Worm (Caenorhabditis elegans) whole organism, L2 larva: ENCODE measurements around the gene nmur-2.

Experiments used
- F13H6.1 ChIP-seq: sonication (generic microtip); optimal IDR thresholded peaks from 2 replicates; lab custom pipeline; 2016; ENCODE audit warnings: missing genetic modification characterization, missing compliant biosample characterization
- alr-1 ChIP-seq: fragments of 150-350 bp; optimal IDR thresholded peaks from 2 replicates; lab custom pipeline; 2014; ENCODE audit warnings: missing biosample characterization, missing genetic modification characterization
- aly-2 ChIP-seq: fragments of 150-350 bp; optimal IDR thresholded peaks from 2 replicates; lab custom pipeline; 2014; ENCODE audit warnings: missing biosample characterization, missing genetic modification characterization
- lsy-2 ChIP-seq, 2 experiments: fragments of 150-350 bp in 1 of 2; sonication (generic microtip) in 1 of 2; optimal IDR thresholded peaks; 2 replicates each; lab custom pipeline; 2014 to 2017; ENCODE audit warnings: missing biosample characterization in 2 of 2, missing genetic modification characterization in 2 of 2
- nhr-237 ChIP-seq: fragments of 150-350 bp; optimal IDR thresholded peaks from 2 replicates; lab custom pipeline; 2014; ENCODE audit warnings: missing biosample characterization, missing genetic modification characterization
- snpc-4 ChIP-seq: fragments of 150-350 bp; optimal IDR thresholded peaks from 2 replicates; lab custom pipeline; 2014; ENCODE audit warnings: missing biosample characterization, missing genetic modification characterization

nmur-2 gene

ce11 chrII:75831-76230 is 49.0 kb downstream of the nmur-2 start:
- TF ChIP-seq nhr-237 (tag; lab: Kevin White, UChicago), result no peak

- TF ChIP-seq nhr-237 (tag; lab: Kevin White, UChicago) (no peak), aly-2 (tag; lab: Kevin White, UChicago) (no peak), alr-1 (tag; lab: Kevin White, UChicago) (no peak)
Observed at ce11 chrII:73892-74291, 50.9 kb downstream of the nmur-2 start.

ce11 chrII:73329-73728 is 51.5 kb downstream of the nmur-2 start:
- TF ChIP-seq lsy-2 (tag; optimal IDR thresholded peaks at IDR 0.05; lab: Kevin White, UChicago) (no peak), F13H6.1 (peak; percentile 6), snpc-4 (tag; lab: Kevin White, UChicago) (no peak)
- TF ChIP-seq, all 48 proteins: peak for 1
